Worm (Caenorhabditis elegans) whole organism, young adult: ENCODE results near the gene eif-2D.

ENCODE experiments used
- C06A6.2 ChIP-seq: fragments of 200-800 bp; sonication (Bioruptor generic); conservative IDR thresholded peaks from 2 replicates; pipeline ENCODE4 v1.3.6; 2022; ENCODE audit warnings: missing genetic modification characterization, missing compliant biosample characterization
- F23B12.7 ChIP-seq: sonication (generic microtip); optimal IDR thresholded peaks from 2 replicates; lab custom pipeline; 2017; ENCODE audit warnings: missing genetic modification characterization, mild to moderate bottlenecking, missing compliant biosample characterization, antibody characterized with exemption, moderate library complexity; ENCODE audit not compliant: insufficient read depth
- F33H1.4 ChIP-seq: fragments of 200-800 bp; sonication (Bioruptor generic); IDR thresholded peaks from 2 replicates; pipeline ENCODE4 v1.3.6; 2022; ENCODE audit warnings: missing genetic modification reagents, missing genetic modification characterization, missing compliant biosample characterization
- K11D2.4 ChIP-seq: fragments of 200-800 bp; sonication (Bioruptor generic); IDR thresholded peaks from 2 replicates; pipeline ENCODE4 v1.3.6; 2022; ENCODE audit warnings: missing genetic modification reagents, missing genetic modification characterization, missing compliant biosample characterization
- K12H6.12 ChIP-seq: fragments of 200-800 bp; sonication (Bioruptor generic); optimal IDR thresholded peaks from 2 replicates; lab custom pipeline; 2018; ENCODE audit warnings: mild to moderate bottlenecking, missing genetic modification characterization, missing compliant biosample characterization
- Y56A3A.18 ChIP-seq: fragments of 200-800 bp; sonication (Bioruptor generic); IDR thresholded peaks from 2 replicates; pipeline ENCODE4 v1.3.6; 2022; ENCODE audit warnings: missing genetic modification reagents, missing genetic modification characterization, missing compliant biosample characterization
- Y79H2A.3 ChIP-seq: fragments of 200-800 bp; sonication (Bioruptor generic); conservative IDR thresholded peaks from 2 replicates; pipeline ENCODE4 v1.3.6; 2022; ENCODE audit warnings: missing genetic modification reagents, missing genetic modification characterization, missing compliant biosample characterization
- ZK185.1 ChIP-seq: sonication (generic microtip); optimal IDR thresholded peaks from 2 replicates; lab custom pipeline; 2016; ENCODE audit warnings: mild to moderate bottlenecking, missing genetic modification characterization, missing compliant biosample characterization; ENCODE audit not compliant: poor library complexity, severe bottlenecking
- aptf-2 ChIP-seq: fragments of 200-800 bp; sonication (Bioruptor generic); conservative IDR thresholded peaks from 2 replicates; pipeline ENCODE4 v1.3.6; 2022; ENCODE audit warnings: missing genetic modification reagents, missing genetic modification characterization, missing compliant biosample characterization
- attf-5 ChIP-seq: fragments of 200-800 bp; sonication (Bioruptor generic); optimal IDR thresholded peaks from 2 replicates; lab custom pipeline; 2018; ENCODE audit warnings: mild to moderate bottlenecking, missing genetic modification characterization, missing compliant biosample characterization
- bed-2 ChIP-seq: fragments of 200-800 bp; sonication (Bioruptor generic); IDR thresholded peaks from 2 replicates; pipeline ENCODE4 v1.3.6; 2022; ENCODE audit warnings: missing genetic modification reagents, missing genetic modification characterization, missing compliant biosample characterization
- ceh-27 ChIP-seq: fragments of 200-800 bp; sonication (Bioruptor generic); optimal IDR thresholded peaks from 2 replicates; lab custom pipeline; 2018; ENCODE audit warnings: mild to moderate bottlenecking, missing genetic modification characterization, moderate library complexity, missing compliant biosample characterization
- ceh-58 ChIP-seq: fragments of 200-800 bp; sonication (Bioruptor generic); IDR thresholded peaks from 2 replicates; pipeline ENCODE4 v1.3.6; 2022; ENCODE audit warnings: missing genetic modification characterization, missing compliant biosample characterization
- ceh-79 ChIP-seq: sonication (generic microtip); optimal IDR thresholded peaks from 2 replicates; lab custom pipeline; 2017; ENCODE audit warnings: mild to moderate bottlenecking, missing genetic modification characterization, missing compliant biosample characterization
- chd-7 ChIP-seq: sonication (generic microtip); optimal IDR thresholded peaks from 2 replicates; lab custom pipeline; 2016; ENCODE audit warnings: mild to moderate bottlenecking, missing genetic modification characterization, moderate library complexity, missing compliant biosample characterization
- dpff-1 ChIP-seq: sonication (generic microtip); optimal IDR thresholded peaks from 2 replicates; lab custom pipeline; 2017; ENCODE audit warnings: mild to moderate bottlenecking, missing genetic modification characterization, missing compliant biosample characterization
- egl-18 ChIP-seq: fragments of 200-800 bp; sonication (Bioruptor generic); IDR thresholded peaks from 2 replicates; pipeline ENCODE4 v1.3.6; 2022; ENCODE audit warnings: missing genetic modification reagents, missing genetic modification characterization, missing compliant biosample characterization
- ekl-4 ChIP-seq: fragments of 200-800 bp; sonication (Bioruptor generic); IDR thresholded peaks from 2 replicates; pipeline ENCODE4 v1.3.6; 2022; ENCODE audit warnings: missing genetic modification reagents, missing genetic modification characterization, missing compliant biosample characterization
- ets-4 ChIP-seq: fragments of 200-800 bp; sonication (Bioruptor generic); optimal IDR thresholded peaks from 2 replicates; lab custom pipeline; 2018; ENCODE audit warnings: mild to moderate bottlenecking, missing genetic modification characterization, missing compliant biosample characterization
- fkh-3 ChIP-seq: sonication (generic microtip); optimal IDR thresholded peaks from 2 replicates; lab custom pipeline; 2016; ENCODE audit warnings: mild to moderate bottlenecking, missing genetic modification characterization, missing compliant biosample characterization
- gei-17 ChIP-seq: fragments of 200-800 bp; sonication (Bioruptor generic); optimal IDR thresholded peaks from 2 replicates; lab custom pipeline; 2018; ENCODE audit warnings: mild to moderate bottlenecking, missing genetic modification characterization, missing compliant biosample characterization
- hmg-1.2 ChIP-seq: fragments of 200-800 bp; sonication (Bioruptor generic); IDR thresholded peaks from 2 replicates; pipeline ENCODE4 v1.3.6; 2022; ENCODE audit warnings: missing genetic modification reagents, missing genetic modification characterization, missing compliant biosample characterization
- hsf-1 ChIP-seq: fragments of 200-800 bp; sonication (Bioruptor generic); IDR thresholded peaks from 2 replicates; pipeline ENCODE4 v1.3.6; 2022; ENCODE audit warnings: missing genetic modification reagents, missing genetic modification characterization, missing compliant biosample characterization
- lin-26 ChIP-seq: fragments of 200-800 bp; sonication (Bioruptor generic); IDR thresholded peaks from 2 replicates; pipeline ENCODE4 v1.3.6; 2022; ENCODE audit warnings: missing genetic modification reagents, missing genetic modification characterization, missing compliant biosample characterization
- lin-35 ChIP-seq, 3 experiments: fragments of 150-350 bp in 2 of 3; sonication (generic microtip) in 1 of 3; optimal IDR thresholded peaks; 2 replicates each; lab custom pipeline; 2014 to 2018; ENCODE audit warnings: missing biosample characterization in 3 of 3, missing genetic modification characterization in 3 of 3, missing genetic modification reagents in 3 of 3
- madf-10 ChIP-seq: sonication (generic microtip); optimal IDR thresholded peaks from 2 replicates; lab custom pipeline; 2016; ENCODE audit warnings: mild to moderate bottlenecking, missing genetic modification characterization, missing compliant biosample characterization
- madf-3 ChIP-seq: fragments of 200-800 bp; sonication (Bioruptor generic); IDR thresholded peaks from 2 replicates; pipeline ENCODE4 v1.3.6; 2022; ENCODE audit warnings: missing genetic modification reagents, missing genetic modification characterization, missing compliant biosample characterization
- madf-6 ChIP-seq: fragments of 200-800 bp; sonication (Bioruptor generic); IDR thresholded peaks from 2 replicates; pipeline ENCODE4 v1.3.6; 2022; ENCODE audit warnings: missing genetic modification reagents, missing genetic modification characterization, missing compliant biosample characterization
- mel-28 ChIP-seq: sonication (generic microtip); optimal IDR thresholded peaks from 2 replicates; lab custom pipeline; 2016; ENCODE audit warnings: borderline replicate concordance, mild to moderate bottlenecking, missing genetic modification characterization, missing compliant biosample characterization
- sea-2 ChIP-seq: fragments of 200-800 bp; sonication (Bioruptor generic); IDR thresholded peaks from 2 replicates; pipeline ENCODE4 v1.3.6; 2022; ENCODE audit warnings: missing genetic modification characterization, missing compliant biosample characterization
- snpc-1.1 ChIP-seq: sonication (generic microtip); optimal IDR thresholded peaks from 2 replicates; lab custom pipeline; 2017; ENCODE audit warnings: missing genetic modification characterization, mild to moderate bottlenecking, missing compliant biosample characterization, antibody characterized with exemption, moderate library complexity, missing genotype, missing genetic modification reagents; ENCODE audit not compliant: insufficient read depth
- snpc-1.3 ChIP-seq: sonication (generic microtip); optimal IDR thresholded peaks from 2 replicates; lab custom pipeline; 2017; ENCODE audit warnings: missing genetic modification characterization, mild to moderate bottlenecking, missing compliant biosample characterization, antibody characterized with exemption, moderate library complexity, missing genotype, missing genetic modification reagents; ENCODE audit not compliant: insufficient read depth
- snpc-4 ChIP-seq, 5 experiments: fragments of 150-350 bp in 1 of 5; sonication (generic microtip) in 4 of 5; optimal IDR thresholded peaks; 2 replicates each; lab custom pipeline; 2014 to 2018; ENCODE audit warnings: missing genetic modification characterization in 5 of 5, missing biosample characterization in 3 of 5, antibody characterized with exemption in 2 of 5, mild to moderate bottlenecking in 2 of 5, missing compliant biosample characterization in 2 of 5, missing genotype in 2 of 5, moderate library complexity in 2 of 5, missing genetic modification reagents in 1 of 5
- tbx-9 ChIP-seq: sonication (generic microtip); optimal IDR thresholded peaks from 2 replicates; lab custom pipeline; 2016; ENCODE audit warnings: borderline replicate concordance, missing genetic modification characterization, inconsistent platforms, missing compliant biosample characterization
- zfh-2 ChIP-seq: fragments of 200-800 bp; sonication (Bioruptor generic); conservative IDR thresholded peaks from 2 replicates; pipeline ENCODE4 v1.3.6; 2022; ENCODE audit warnings: missing genetic modification reagents, missing genetic modification characterization, missing compliant biosample characterization

Gene eif-2D

ce11 chrII:5717831-5718230 is 26.3 kb downstream of the eif-2D start, which contains the start of gene zipt-3:
Gene zipt-3, plus strand, starts transcription at chrII:5718131.
- TF ChIP-seq K11D2.4 (GFP tag; lab: Robert Waterston, UW) (no peak), madf-3 (GFP tag; lab: Robert Waterston, UW) (no peak), hsf-1 (GFP tag; lab: Robert Waterston, UW) (no peak), hmg-1.2 (GFP tag; lab: Robert Waterston, UW) (no peak), Y56A3A.18 (GFP tag; lab: Robert Waterston, UW) (no peak), zfh-2 (no peak), ekl-4 (no peak), fkh-3 (no peak)

ce11 chrII:5719848-5720247 is 28.3 kb downstream of the eif-2D start, which contains the start of gene damt-1:
Gene damt-1, plus strand, starts transcription at chrII:5720148.
- TF ChIP-seq ceh-58: no peak
- TF ChIP-seq egl-18 (GFP tag; lab: Robert Waterston, UW): no peak
- TF ChIP-seq F33H1.4 (GFP tag; lab: Robert Waterston, UW): no peak
- TF ChIP-seq lin-26: no peak
- TF ChIP-seq madf-6 (GFP tag; lab: Robert Waterston, UW): no peak
- no peak for TF ChIP-seq snpc-1.1 (tag; lab: Kevin White, UChicago)
- no peak for TF ChIP-seq snpc-4 (GFP tag; optimal IDR thresholded peaks at IDR 0.05; lab: Kevin White, UChicago)
- TF ChIP-seq snpc-4 (tag; optimal IDR thresholded peaks at IDR 0.05; lab: Kevin White, UChicago): no peak
- no peak for TF ChIP-seq F23B12.7 (tag; lab: Kevin White, UChicago)
- TF ChIP-seq chd-7 (tag; lab: Kevin White, UChicago): no peak
- no peak for TF ChIP-seq ceh-27 (GFP tag; lab: Kevin White, UChicago)
- no peak for TF ChIP-seq tbx-9 (tag; lab: Kevin White, UChicago)
- TF ChIP-seq bed-2 (GFP tag; lab: Robert Waterston, UW): no peak

ce11 chrII:5725094-5725493 is 33.6 kb downstream of the eif-2D start:
- TF ChIP-seq lin-35 (GFP tag; optimal IDR thresholded peaks at IDR 0.05; lab: Kevin White, UChicago): peak in 1 of 3 experiments; percentile 36
- TF ChIP-seq chd-7 (tag; lab: Kevin White, UChicago): no peak
- TF ChIP-seq K12H6.12: peak; percentile 60
- no peak for TF ChIP-seq ets-4 (GFP tag; lab: Kevin White, UChicago)
- peak; percentile 28; the same call in 1 of the 2 replicates for TF ChIP-seq hmg-1.2 (GFP tag; lab: Robert Waterston, UW)
- TF ChIP-seq ceh-27 (GFP tag; lab: Kevin White, UChicago): peak; percentile 34
- peak; percentile 46 for TF ChIP-seq ZK185.1 (tag; lab: Kevin White, UChicago)

- no peak for TF ChIP-seq chd-7 (tag; lab: Kevin White, UChicago)
- no peak for TF ChIP-seq dpff-1 (tag; lab: Kevin White, UChicago)
- TF ChIP-seq gei-17 (GFP tag; lab: Kevin White, UChicago): no peak
- TF ChIP-seq sea-2 (GFP tag; lab: Robert Waterston, UW): no peak
- no peak for TF ChIP-seq aptf-2 (GFP tag; lab: Robert Waterston, UW)
- no peak for TF ChIP-seq madf-10 (tag; lab: Kevin White, UChicago)
- TF ChIP-seq attf-5 (GFP tag; lab: Kevin White, UChicago): no peak
- TF ChIP-seq C06A6.2 (GFP tag; lab: Robert Waterston, UW): no peak
- TF ChIP-seq snpc-1.3 (tag; lab: Kevin White, UChicago): no peak
- no peak for TF ChIP-seq Y79H2A.3
- TF ChIP-seq K11D2.4 (GFP tag; lab: Robert Waterston, UW): no peak
- TF ChIP-seq ceh-27 (GFP tag; lab: Kevin White, UChicago): no peak
- no peak for TF ChIP-seq mel-28
- TF ChIP-seq ZK185.1 (tag; lab: Kevin White, UChicago): no peak
- no peak for TF ChIP-seq K12H6.12
- TF ChIP-seq ceh-79 (tag; lab: Kevin White, UChicago): no peak
Measured at ce11 chrII:5727707-5728106, 36.2 kb downstream of the eif-2D start, which contains the start of gene rab-3. Gene rab-3, minus strand, starts transcription at chrII:5727853.
